Worm (Caenorhabditis elegans) whole organism, late embryonic: ENCODE data around the gene K08C7.7.

ENCODE experiments used
- T23F11.4 ChIP-seq: fragments of 200-800 bp; sonication (Bioruptor generic); optimal IDR thresholded peaks from 2 replicates; lab custom pipeline; 2018; ENCODE audit warnings: mild to moderate bottlenecking, missing genetic modification characterization, missing compliant biosample characterization
- elt-4 ChIP-seq: sonication (generic microtip); optimal IDR thresholded peaks from 2 replicates; lab custom pipeline; 2016; ENCODE audit warnings: missing genetic modification characterization, missing compliant biosample characterization
- fkh-6 ChIP-seq: sonication (generic microtip); optimal IDR thresholded peaks from 2 replicates; lab custom pipeline; 2016; ENCODE audit warnings: missing genetic modification characterization, missing compliant biosample characterization
- pha-4 ChIP-seq: fragments of 150-350 bp; optimal IDR thresholded peaks from 2 replicates; lab custom pipeline; 2018; ENCODE audit warnings: missing biosample characterization, missing genetic modification reagents, missing genetic modification characterization
- pqm-1 ChIP-seq: sonication (generic microtip); optimal IDR thresholded peaks from 2 replicates; lab custom pipeline; 2016; ENCODE audit warnings: missing genetic modification characterization, missing compliant biosample characterization
- sox-4 ChIP-seq: sonication (generic microtip); optimal IDR thresholded peaks from 2 replicates; lab custom pipeline; 2017; ENCODE audit warnings: mild to moderate bottlenecking, missing genetic modification characterization, inconsistent platforms, missing compliant biosample characterization
- unc-55 ChIP-seq: sonication (generic microtip); optimal IDR thresholded peaks from 2 replicates; lab custom pipeline; 2017; ENCODE audit warnings: missing biosample characterization, missing genetic modification reagents, missing genetic modification characterization

- TF ChIP-seq elt-4 = no peak
- TF ChIP-seq fkh-6 (tag; lab: Kevin White, UChicago) = no peak
- TF ChIP-seq pha-4 = no peak
- no peak for TF ChIP-seq pqm-1 (tag; lab: Kevin White, UChicago)
- TF ChIP-seq sox-4 (tag; lab: Kevin White, UChicago) = no peak
- TF ChIP-seq unc-55 = no peak
- no peak for TF ChIP-seq T23F11.4
Observed at ce11 chrIV:10617099-10617498, 47.1 kb upstream of the K08C7.7 start.
